Fruit fly (Drosophila melanogaster): ENCODE results near the gene CG31704.
A peak's percentile ranks its signal among the peaks of the same experiment; 100 is the strongest.

CG31704 gene

dm6 chr2L:11840391-11840790 is at the start of gene CG31704:
Gene CG31704, plus strand, starts transcription at chr2L:11840691.
- no peak for TF ChIP-seq Gug (GFP tag; IDR thresholded peaks at IDR 0.05)
- no peak for TF ChIP-seq CG8319 (GFP tag; optimal IDR thresholded peaks at IDR 0.05)
- no peak for TF ChIP-seq CG6163 (GFP tag; IDR thresholded peaks at IDR 0.05)
- TF ChIP-seq Sox102F (GFP tag; optimal IDR thresholded peaks at IDR 0.05): no peak
- TF ChIP-seq Lpt (GFP tag; optimal IDR thresholded peaks at IDR 0.05): no peak
- TF ChIP-seq salr (GFP tag; optimal IDR thresholded peaks at IDR 0.05): no peak
- no peak for TF ChIP-seq CG32006 (GFP tag; optimal IDR thresholded peaks at IDR 0.05)
- no peak for TF ChIP-seq esn (GFP tag; optimal IDR thresholded peaks at IDR 0.05)
- no peak for TF ChIP-seq Sox15 (GFP tag; optimal IDR thresholded peaks at IDR 0.05)
- no peak for TF ChIP-seq acj6 (GFP tag; optimal IDR thresholded peaks at IDR 0.05)
- TF ChIP-seq Blimp-1 (GFP tag; optimal IDR thresholded peaks at IDR 0.05): no peak
- no peak for TF ChIP-seq fd85E (GFP tag; optimal IDR thresholded peaks at IDR 0.05)
- TF ChIP-seq CG6792 (GFP tag; optimal IDR thresholded peaks at IDR 0.05): no peak

dm6 chr2L:11792265-11792664 is 48.2 kb upstream of the CG31704 start, which contains the start of gene Tsp33B:
Gene Tsp33B, minus strand, starts transcription at chr2L:11792365.
- TF ChIP-seq spab (GFP tag; optimal IDR thresholded peaks at IDR 0.05) (no peak), CG11294 (GFP tag; IDR thresholded peaks at IDR 0.05) (no peak), dsx (GFP tag; optimal IDR thresholded peaks at IDR 0.05; ENCODE audit: poor library complexity, severe bottlenecking) (no peak), fd59A (GFP tag; optimal IDR thresholded peaks at IDR 0.05) (no peak)

- no peak for TF ChIP-seq Ets21C (GFP tag; optimal IDR thresholded peaks at IDR 0.05)
- TF ChIP-seq CG4318 (GFP tag; optimal IDR thresholded peaks at IDR 0.05): no peak
- TF ChIP-seq Sox102F (GFP tag; optimal IDR thresholded peaks at IDR 0.05): no peak
- TF ChIP-seq CG6854 (GFP tag; optimal IDR thresholded peaks at IDR 0.05): no peak
- no peak for TF ChIP-seq CG6792 (GFP tag; optimal IDR thresholded peaks at IDR 0.05)
These were observed 46.5 kb upstream of the CG31704 start, which contains the start of gene CG14937 for dm6 chr2L:11793986-11794385. Gene CG14937, minus strand, starts transcription at chr2L:11794086.

- TF ChIP-seq Eip93F (GFP tag; optimal IDR thresholded peaks at IDR 0.05): no peak
- TF ChIP-seq CG9139 (GFP tag; optimal IDR thresholded peaks at IDR 0.05): no peak
- no peak for TF ChIP-seq fkh (GFP tag; optimal IDR thresholded peaks at IDR 0.05)
- no peak for TF ChIP-seq CG31627 (GFP tag; optimal IDR thresholded peaks at IDR 0.05)
- no peak for TF ChIP-seq fd59A (GFP tag; optimal IDR thresholded peaks at IDR 0.05)
- no peak for TF ChIP-seq CG4318 (GFP tag; optimal IDR thresholded peaks at IDR 0.05)
- no peak for TF ChIP-seq CG8319 (GFP tag; optimal IDR thresholded peaks at IDR 0.05)
- TF ChIP-seq Eip75B (GFP tag; optimal IDR thresholded peaks at IDR 0.05): no peak
- TF ChIP-seq CG8119 (GFP tag; IDR thresholded peaks at IDR 0.05): no peak
- TF ChIP-seq eg (GFP tag; IDR thresholded peaks at IDR 0.05): no peak
- TF ChIP-seq dsx (GFP tag; optimal IDR thresholded peaks at IDR 0.05; ENCODE audit: poor library complexity, severe bottlenecking): no peak
- no peak for TF ChIP-seq Sox102F (GFP tag; optimal IDR thresholded peaks at IDR 0.05)
- no peak for TF ChIP-seq Hr4 (GFP tag; optimal IDR thresholded peaks at IDR 0.05)
- TF ChIP-seq CG3919 (GFP tag; optimal IDR thresholded peaks at IDR 0.05): no peak
- no peak for TF ChIP-seq Eip78C (GFP tag)
These were observed 43.4 kb upstream of the CG31704 start for dm6 chr2L:11797127-11797526.

- TF ChIP-seq pdm3 (GFP tag; optimal IDR thresholded peaks at IDR 0.05): no peak
- TF ChIP-seq Eip75B (GFP tag; optimal IDR thresholded peaks at IDR 0.05): no peak
- no peak for TF ChIP-seq CG6276 (GFP tag; optimal IDR thresholded peaks at IDR 0.05)
- peak; percentile 6 for TF ChIP-seq CG9139 (GFP tag; optimal IDR thresholded peaks at IDR 0.05)
- peak; percentile 73 for TF ChIP-seq Eip78C (GFP tag)
- TF ChIP-seq CG3032 (tag; optimal IDR thresholded peaks at IDR 0.05): no peak
- TF ChIP-seq spab (GFP tag; optimal IDR thresholded peaks at IDR 0.05): no peak
- peak; percentile 15 for TF ChIP-seq Sox14 (GFP tag; optimal IDR thresholded peaks at IDR 0.05)
- TF ChIP-seq Sox102F (GFP tag; optimal IDR thresholded peaks at IDR 0.05): no peak
- no peak for TF ChIP-seq dac (GFP tag; optimal IDR thresholded peaks at IDR 0.05)
- no peak for TF ChIP-seq vri (GFP tag; optimal IDR thresholded peaks at IDR 0.05)
- TF ChIP-seq net (GFP tag; optimal IDR thresholded peaks at IDR 0.05): no peak
- no peak for TF ChIP-seq fd85E (GFP tag; optimal IDR thresholded peaks at IDR 0.05)
- TF ChIP-seq Met (GFP tag; optimal IDR thresholded peaks at IDR 0.05): no peak
- no peak for TF ChIP-seq Eip93F (GFP tag; optimal IDR thresholded peaks at IDR 0.05)
- TF ChIP-seq Hr4 (GFP tag; optimal IDR thresholded peaks at IDR 0.05): no peak
- no peak for TF ChIP-seq CG11294 (GFP tag; IDR thresholded peaks at IDR 0.05)
- no peak for TF ChIP-seq Hr39 (GFP tag; optimal IDR thresholded peaks at IDR 0.05)
- TF ChIP-seq Gug (GFP tag; IDR thresholded peaks at IDR 0.05): no peak
- no peak for TF ChIP-seq achi (GFP tag; optimal IDR thresholded peaks at IDR 0.05)
- TF ChIP-seq salr (GFP tag; optimal IDR thresholded peaks at IDR 0.05): no peak
- TF ChIP-seq CG8119 (GFP tag; IDR thresholded peaks at IDR 0.05): no peak
- no peak for TF ChIP-seq CG6792 (GFP tag; optimal IDR thresholded peaks at IDR 0.05)
- TF ChIP-seq CG32006 (GFP tag; optimal IDR thresholded peaks at IDR 0.05): peak; percentile 12
These were observed 36.1 kb upstream of the CG31704 start for dm6 chr2L:11804228-11805044.
